Fruit fly (Drosophila melanogaster) whole organism, embryonic: Measurements from ENCODE around the gene CG5262.

Source experiments
- Adf1 ChIP-seq: fragments of 200-800 bp; sonication (Bioruptor generic); IDR thresholded peaks from 2 replicates; pipeline ENCODE4 v1.3.6; 2022; ENCODE audit warnings: missing biosample characterization, missing genetic modification characterization
- Antp ChIP-seq: fragments of 200-800 bp; sonication (Bioruptor generic); optimal IDR thresholded peaks from 3 replicates; lab custom pipeline; 2016; ENCODE audit warnings: missing biosample characterization, missing genetic modification characterization
- Asciz ChIP-seq: fragments of 200-800 bp; sonication (Bioruptor generic); optimal IDR thresholded peaks from 2 replicates; lab custom pipeline; 2017; ENCODE audit warnings: missing biosample characterization, mild to moderate bottlenecking, missing genetic modification characterization, missing genetic modification reagents
- Bgb ChIP-seq: fragments of 200-800 bp; sonication (Bioruptor generic); IDR thresholded peaks from 2 replicates; pipeline ENCODE4 v1.3.6; 2022; ENCODE audit warnings: missing biosample characterization, missing genetic modification characterization; ENCODE audit not compliant: partially characterized antibody
- CG10462 ChIP-seq: fragments of 200-800 bp; sonication (Bioruptor generic); optimal IDR thresholded peaks from 2 replicates; lab custom pipeline; 2016; ENCODE audit warnings: missing biosample characterization, missing genetic modification characterization
- CG10959 ChIP-seq: fragments of 200-800 bp; sonication (Bioruptor generic); IDR thresholded peaks from 2 replicates; pipeline ENCODE4 v1.3.6; 2022; ENCODE audit warnings: missing biosample characterization, missing genetic modification characterization
- CG10979 ChIP-seq: fragments of 200-800 bp; sonication (Bioruptor generic); optimal IDR thresholded peaks from 2 replicates; lab custom pipeline; 2018; ENCODE audit warnings: missing biosample characterization, mild to moderate bottlenecking, missing genetic modification characterization, moderate library complexity
- CG12769 ChIP-seq: fragments of 200-800 bp; sonication (Bioruptor generic); optimal IDR thresholded peaks from 2 replicates; lab custom pipeline; 2019; ENCODE audit warnings: missing biosample characterization, mild to moderate bottlenecking, missing genetic modification characterization, moderate library complexity
- CG15011 ChIP-seq: fragments of 200-800 bp; sonication (Bioruptor generic); optimal IDR thresholded peaks from 3 replicates; lab custom pipeline; 2018; ENCODE audit warnings: missing biosample characterization, mild to moderate bottlenecking, missing genetic modification characterization
- CG17912 ChIP-seq: fragments of 200-800 bp; sonication (Bioruptor generic); optimal IDR thresholded peaks from 2 replicates; lab custom pipeline; 2018; ENCODE audit warnings: missing biosample characterization, mild to moderate bottlenecking, missing genetic modification characterization
- CG18764 ChIP-seq: fragments of 200-800 bp; sonication (Bioruptor generic); optimal IDR thresholded peaks from 3 replicates; lab custom pipeline; 2016; ENCODE audit warnings: missing biosample characterization, missing genetic modification characterization
- CG2712 ChIP-seq: fragments of 200-800 bp; optimal IDR thresholded peaks from 3 replicates; lab custom pipeline; 2019; ENCODE audit warnings: missing biosample characterization, mild to moderate bottlenecking, missing genetic modification characterization, moderate library complexity
- CG3163 ChIP-seq: fragments of 200-800 bp; sonication (Bioruptor generic); optimal IDR thresholded peaks from 3 replicates; lab custom pipeline; 2016; ENCODE audit warnings: missing biosample characterization, missing genetic modification characterization
- CG33213 ChIP-seq: fragments of 200-800 bp; sonication (Bioruptor generic); optimal IDR thresholded peaks from 3 replicates; lab custom pipeline; 2016; ENCODE audit warnings: missing biosample characterization, missing genetic modification characterization
- CG34376 ChIP-seq: fragments of 200-800 bp; sonication (Bioruptor generic); optimal IDR thresholded peaks from 2 replicates; lab custom pipeline; 2018; ENCODE audit warnings: missing biosample characterization, mild to moderate bottlenecking, missing genetic modification characterization
- CG6254 ChIP-seq: fragments of 200-800 bp; sonication (Bioruptor generic); optimal IDR thresholded peaks from 3 replicates; lab custom pipeline; 2017; ENCODE audit warnings: mild to moderate bottlenecking, missing biosample characterization, missing genetic modification reagents, missing genetic modification characterization
- CG7745 ChIP-seq: fragments of 200-800 bp; sonication (Bioruptor generic); optimal IDR thresholded peaks from 2 replicates; lab custom pipeline; 2018; ENCODE audit warnings: missing biosample characterization, mild to moderate bottlenecking, missing genetic modification characterization, moderate library complexity
- CG8290 ChIP-seq, 3 experiments: fragments of 200-800 bp; sonication (Bioruptor generic); optimal IDR thresholded peaks; 2 replicates each; lab custom pipeline; 2016 to 2019; ENCODE audit warnings: missing biosample characterization in 3 of 3, missing genetic modification characterization in 3 of 3, mild to moderate bottlenecking in 2 of 3, moderate library complexity in 1 of 3
- Dfd ChIP-seq, 2 experiments: fragments of >200 bp; optimal IDR thresholded peaks; 2 replicates each; lab custom pipeline; 2017; ENCODE audit warnings: missing biosample characterization in 2 of 2, missing genetic modification characterization in 2 of 2
- ERR ChIP-seq: fragments of 200-800 bp; sonication (Bioruptor generic); optimal IDR thresholded peaks from 2 replicates; lab custom pipeline; 2016; ENCODE audit warnings: missing biosample characterization, missing genetic modification characterization
- Hr3 ChIP-seq: fragments of 200-800 bp; sonication (Bioruptor generic); optimal IDR thresholded peaks from 3 replicates; lab custom pipeline; 2016; ENCODE audit warnings: missing biosample characterization, missing genetic modification characterization
- Side ChIP-seq: fragments of 200-800 bp; sonication (Bioruptor generic); optimal IDR thresholded peaks from 2 replicates; lab custom pipeline; 2016; ENCODE audit warnings: missing biosample characterization, missing genetic modification characterization
- Stat92E ChIP-seq, 3 experiments: fragments of >200 bp in 2 of 3; fragments of 200-800 bp in 1 of 3; sonication (Bioruptor generic) in 1 of 3; optimal IDR thresholded peaks; 2 replicates each; lab custom pipeline; 2017 to 2019; ENCODE audit warnings: missing biosample characterization in 3 of 3, missing genetic modification characterization in 3 of 3, mild to moderate bottlenecking in 1 of 3, moderate library complexity in 1 of 3
- TFAM ChIP-seq: fragments of 200-800 bp; sonication (Bioruptor generic); optimal IDR thresholded peaks from 2 replicates; lab custom pipeline; 2017; ENCODE audit warnings: missing biosample characterization, missing genetic modification characterization, inconsistent platforms
- Vsx1 ChIP-seq: fragments of 200-800 bp; sonication (Bioruptor generic); optimal IDR thresholded peaks from 2 replicates; lab custom pipeline; 2017; ENCODE audit warnings: missing biosample characterization, mild to moderate bottlenecking, missing genetic modification characterization, missing genetic modification reagents
- al ChIP-seq: fragments of 200-800 bp; sonication (Bioruptor generic); IDR thresholded peaks from 2 replicates; pipeline ENCODE4 v1.3.6; 2022; ENCODE audit warnings: missing biosample characterization, missing genetic modification characterization
- cato ChIP-seq: fragments of 200-800 bp; sonication (Bioruptor generic); optimal IDR thresholded peaks from 2 replicates; lab custom pipeline; 2016; ENCODE audit warnings: missing biosample characterization, missing genetic modification characterization, borderline replicate concordance
- chn ChIP-seq: fragments of 200-800 bp; sonication (Bioruptor generic); optimal IDR thresholded peaks from 2 replicates; lab custom pipeline; 2016; ENCODE audit warnings: missing biosample characterization, missing genetic modification characterization
- da ChIP-seq: fragments of 200-800 bp; sonication (Bioruptor generic); optimal IDR thresholded peaks from 2 replicates; lab custom pipeline; 2016; ENCODE audit warnings: missing biosample characterization, missing genetic modification characterization
- dan ChIP-seq: fragments of 200-800 bp; sonication (Bioruptor generic); IDR thresholded peaks from 2 replicates; pipeline ENCODE4 v1.3.6; 2022; ENCODE audit warnings: missing biosample characterization, missing genetic modification characterization
- dm ChIP-seq: fragments of 200-800 bp; sonication (Bioruptor generic); optimal IDR thresholded peaks from 3 replicates; lab custom pipeline; 2016; ENCODE audit warnings: missing biosample characterization, missing genetic modification characterization
- dmrt11E ChIP-seq: fragments of 200-800 bp; sonication (Bioruptor generic); optimal IDR thresholded peaks from 3 replicates; lab custom pipeline; 2018; ENCODE audit warnings: missing biosample characterization, mild to moderate bottlenecking, missing genetic modification characterization, moderate library complexity
- dmrt99B ChIP-seq: fragments of 200-800 bp; sonication (Bioruptor generic); optimal IDR thresholded peaks from 2 replicates; lab custom pipeline; 2018; ENCODE audit warnings: missing biosample characterization, mild to moderate bottlenecking, missing genetic modification characterization, moderate library complexity
- dpn ChIP-seq, 2 experiments: fragments of 200-800 bp; sonication (Bioruptor generic); optimal IDR thresholded peaks; 3 replicates each; lab custom pipeline; 2016; ENCODE audit warnings: missing biosample characterization in 2 of 2, missing genetic modification characterization in 2 of 2
- esg ChIP-seq: fragments of 200-800 bp; sonication (Bioruptor generic); conservative IDR thresholded peaks from 2 replicates; pipeline ENCODE4 v1.3.6; 2022; ENCODE audit warnings: missing biosample characterization, missing genetic modification characterization
- gcm ChIP-seq: fragments of 200-800 bp; sonication (Bioruptor generic); optimal IDR thresholded peaks from 2 replicates; lab custom pipeline; 2019; ENCODE audit warnings: missing biosample characterization, mild to moderate bottlenecking, missing genetic modification characterization, moderate library complexity
- gsb ChIP-seq: fragments of 200-800 bp; sonication (Bioruptor generic); IDR thresholded peaks from 2 replicates; pipeline ENCODE4 v1.3.6; 2022; ENCODE audit warnings: missing biosample characterization, missing genetic modification characterization
- maf-S ChIP-seq: fragments of 200-800 bp; sonication (Bioruptor generic); optimal IDR thresholded peaks from 2 replicates; lab custom pipeline; 2016; ENCODE audit warnings: missing biosample characterization, missing genetic modification characterization
- pnt ChIP-seq: fragments of 200-800 bp; sonication (Bioruptor generic); optimal IDR thresholded peaks from 3 replicates; lab custom pipeline; 2016; ENCODE audit warnings: missing biosample characterization, missing genetic modification characterization
- prd ChIP-seq, 3 experiments: fragments of >200 bp in 2 of 3; fragments of 200-800 bp in 1 of 3; sonication (Bioruptor generic) in 1 of 3; optimal IDR thresholded peaks in 2 of 3; IDR thresholded peaks in 1 of 3; 2 replicates in 2 of 3; 3 replicates in 1 of 3; pipeline versions ENCODE4 v1.3.6 to Lab custom; 2017 to 2022; ENCODE audit warnings: missing biosample characterization in 1 of 3, missing genetic modification characterization in 1 of 3
- repo ChIP-seq: fragments of 200-800 bp; sonication (Bioruptor generic); optimal IDR thresholded peaks from 2 replicates; lab custom pipeline; 2016; ENCODE audit warnings: missing biosample characterization, missing genetic modification characterization
- rib ChIP-seq: fragments of 200-800 bp; sonication (Bioruptor generic); IDR thresholded peaks from 2 replicates; pipeline ENCODE4 v1.3.6; 2022; ENCODE audit warnings: missing biosample characterization, missing genetic modification characterization
- row ChIP-seq: fragments of 200-800 bp; sonication (Bioruptor generic); IDR thresholded peaks from 3 replicates; pipeline ENCODE4 v1.3.6; 2022; ENCODE audit warnings: missing biosample characterization, missing genetic modification characterization
- sim ChIP-seq: fragments of 200-800 bp; sonication (Bioruptor generic); IDR thresholded peaks from 2 replicates; pipeline ENCODE4 v1.3.6; 2022; ENCODE audit warnings: missing biosample characterization, missing genetic modification characterization
- sima ChIP-seq: fragments of 200-800 bp; sonication (Bioruptor generic); optimal IDR thresholded peaks from 2 replicates; lab custom pipeline; 2016; ENCODE audit warnings: missing biosample characterization, missing genetic modification characterization
- trem ChIP-seq: fragments of 200-800 bp; optimal IDR thresholded peaks from 3 replicates; lab custom pipeline; 2019; ENCODE audit warnings: missing biosample characterization, mild to moderate bottlenecking, missing genetic modification characterization, moderate library complexity
- zen ChIP-seq: fragments of 200-800 bp; sonication (Bioruptor generic); optimal IDR thresholded peaks from 3 replicates; lab custom pipeline; 2018; ENCODE audit warnings: missing biosample characterization, mild to moderate bottlenecking, missing genetic modification characterization, moderate library complexity
- zfh1 ChIP-seq: fragments of 200-800 bp; sonication (Bioruptor generic); IDR thresholded peaks from 3 replicates; pipeline ENCODE4 v1.3.6; 2022; ENCODE audit warnings: missing biosample characterization, missing genetic modification characterization

CG5262 gene

dm6 chr3L:20452813-20453682, 22.8 kb upstream of the CG5262 start, which contains the start of gene CG5199 (continued):
- TF ChIP-seq Stat92E (GFP tag; optimal IDR thresholded peaks at IDR 0.05; lab: Kevin White, UChicago), result no peak
- peak; percentile 70 for TF ChIP-seq pnt (GFP tag; lab: Kevin White, UChicago)
- TF ChIP-seq TFAM, result no peak
- TF ChIP-seq al (GFP tag; lab: Robert Waterston, UW), result 0 out of 2 replicates have a peak, but pooled peaks have one; percentile 11
- TF ChIP-seq gcm, result peak; percentile 49
- peak; percentile 75 for TF ChIP-seq Bgb
- TF ChIP-seq CG10462 (GFP tag; lab: Kevin White, UChicago), result peak; percentile 38
- TF ChIP-seq repo (GFP tag; lab: Kevin White, UChicago), result no peak
- TF ChIP-seq trem (tag; lab: Kevin White, UChicago), result peak; percentile 93
- TF ChIP-seq CG10979 (tag; lab: Kevin White, UChicago), result peak; percentile 59
- peak; percentile 62; the same call in 1 of the 3 replicates for TF ChIP-seq zfh1 (GFP tag; lab: Robert Waterston, UW)
- TF ChIP-seq CG12769 (tag; lab: Kevin White, UChicago), result no peak
- no peak for TF ChIP-seq prd (optimal IDR thresholded peaks at IDR 0.05; lab: Kevin White, UChicago)
- TF ChIP-seq prd (GFP tag; IDR thresholded peaks at IDR 0.05; lab: Robert Waterston, UW), result peak; percentile 85
- TF ChIP-seq dm, result peak; percentile 87
- TF ChIP-seq sima (GFP tag; lab: Kevin White, UChicago), result no peak
- no peak for TF ChIP-seq ERR (GFP tag; lab: Kevin White, UChicago)
- TF ChIP-seq CG3163 (GFP tag; lab: Kevin White, UChicago), result no peak
- no peak for TF ChIP-seq CG7745
- peak; percentile 27 for TF ChIP-seq cato
- TF ChIP-seq Asciz (GFP tag; lab: Kevin White, UChicago), result no peak
- peak; percentile 50 for TF ChIP-seq dmrt99B (tag; lab: Kevin White, UChicago)
- no peak for TF ChIP-seq sim (GFP tag; lab: Robert Waterston, UW)
- peak; percentile 12 for TF ChIP-seq CG33213
- TF ChIP-seq Vsx1 (GFP tag; lab: Kevin White, UChicago), result peak; percentile 23
- no peak for TF ChIP-seq da (GFP tag; lab: Kevin White, UChicago)
- peak; percentile 82 for TF ChIP-seq dmrt11E (tag; lab: Kevin White, UChicago)
- no peak for TF ChIP-seq dan (GFP tag; lab: Robert Waterston, UW)
- TF ChIP-seq CG6254 (GFP tag; lab: Kevin White, UChicago), result peak; percentile 53
- TF ChIP-seq CG17912 (GFP tag; lab: Kevin White, UChicago), result no peak
- peak; percentile 30 for TF ChIP-seq CG8290 (GFP tag; optimal IDR thresholded peaks at IDR 0.05; lab: Kevin White, UChicago)
- TF ChIP-seq CG8290 (tag; optimal IDR thresholded peaks at IDR 0.05; lab: Kevin White, UChicago), result no peak
- no peak for TF ChIP-seq CG10959 (GFP tag; lab: Robert Waterston, UW)
- no peak for TF ChIP-seq chn (GFP tag; lab: Kevin White, UChicago)
- peak; percentile 79 for TF ChIP-seq Hr3 (GFP tag; lab: Kevin White, UChicago)
- TF ChIP-seq Antp, result peak; percentile 49
- no peak for TF ChIP-seq CG18764
- peak; percentile 60 for TF ChIP-seq zen (tag; lab: Kevin White, UChicago)
- TF ChIP-seq Dfd (GFP tag; optimal IDR thresholded peaks at IDR 0.05; lab: Kevin White, UChicago), result no peak
- TF ChIP-seq Adf1 (GFP tag; lab: Robert Waterston, UW), result no peak
- TF ChIP-seq esg (GFP tag; lab: Robert Waterston, UW), result peak; percentile 33; the same call in 1 of the 2 replicates
- peak; percentile 4 for TF ChIP-seq maf-S
- no peak for TF ChIP-seq rib (GFP tag; lab: Robert Waterston, UW)
- no peak for TF ChIP-seq Side (GFP tag; lab: Kevin White, UChicago)
- peak; percentile 12 to 53 for TF ChIP-seq dpn (GFP tag; optimal IDR thresholded peaks at IDR 0.05; lab: Kevin White, UChicago)
- TF ChIP-seq CG2712 (tag; lab: Kevin White, UChicago), result peak; percentile 85
- TF ChIP-seq row (GFP tag; lab: Robert Waterston, UW), result peak; percentile 80
- TF ChIP-seq CG15011 (GFP tag; lab: Kevin White, UChicago), result no peak
- TF ChIP-seq gsb (GFP tag; lab: Robert Waterston, UW), result peak; percentile 44; the same call in 1 of the 2 replicates
- no peak for TF ChIP-seq CG34376 (GFP tag; lab: Kevin White, UChicago)
